Fruit fly (Drosophila melanogaster): ENCODE measurements around the gene RpL23A.

RpL23A gene

dm6 chr3L:1683091-1683490 is 14.6 kb upstream of the RpL23A start:
- TF ChIP-seq Smox (GFP tag; optimal IDR thresholded peaks at IDR 0.05) (peak; percentile 63), Eip93F (GFP tag; optimal IDR thresholded peaks at IDR 0.05) (no peak), Sox14 (GFP tag; optimal IDR thresholded peaks at IDR 0.05) (peak; percentile 55), CG1621 (tag; optimal IDR thresholded peaks at IDR 0.05) (peak; percentile 59), salr (GFP tag; optimal IDR thresholded peaks at IDR 0.05) (peak; percentile 30 to 41), CG15336 (GFP tag; IDR thresholded peaks at IDR 0.05) (no peak), CG6276 (GFP tag; optimal IDR thresholded peaks at IDR 0.05) (no peak), pdm3 (GFP tag; optimal IDR thresholded peaks at IDR 0.05) (peak; percentile 47), Hr39 (GFP tag; optimal IDR thresholded peaks at IDR 0.05) (peak; percentile 62), fd85E (GFP tag; optimal IDR thresholded peaks at IDR 0.05) (no peak), ss (GFP tag; optimal IDR thresholded peaks at IDR 0.05) (peak; percentile 44 to 66), Eip75B (GFP tag; optimal IDR thresholded peaks at IDR 0.05) (peak; percentile 55), fd59A (GFP tag; optimal IDR thresholded peaks at IDR 0.05) (peak; percentile 66), CG7368 (GFP tag; optimal IDR thresholded peaks at IDR 0.05) (peak; percentile 46), CG8119 (GFP tag; IDR thresholded peaks at IDR 0.05) (peak; percentile 53; the same call in 1 of the 3 replicates), Met (GFP tag; optimal IDR thresholded peaks at IDR 0.05) (peak; percentile 69), net (GFP tag; optimal IDR thresholded peaks at IDR 0.05) (peak; percentile 40), CG6163 (GFP tag; IDR thresholded peaks at IDR 0.05) (peak; percentile 87), lz (GFP tag; optimal IDR thresholded peaks at IDR 0.05) (peak; percentile 62), CG32006 (GFP tag; optimal IDR thresholded peaks at IDR 0.05) (peak; percentile 36), CG3032 (tag; optimal IDR thresholded peaks at IDR 0.05) (peak; percentile 78), esn (GFP tag; optimal IDR thresholded peaks at IDR 0.05) (peak; percentile 72), cyc (GFP tag; optimal IDR thresholded peaks at IDR 0.05) (peak; percentile 62), CG10631 (GFP tag; optimal IDR thresholded peaks at IDR 0.05) (peak; percentile 68), CG6792 (GFP tag; optimal IDR thresholded peaks at IDR 0.05) (peak; percentile 66), spab (GFP tag; optimal IDR thresholded peaks at IDR 0.05) (peak; percentile 68), CG11762 (GFP tag; optimal IDR thresholded peaks at IDR 0.05; ENCODE audit: insufficient read depth) (peak; percentile 9), Ets21C (GFP tag; optimal IDR thresholded peaks at IDR 0.05) (peak; percentile 39), vri (GFP tag; optimal IDR thresholded peaks at IDR 0.05) (peak; percentile 40), CG6854 (GFP tag; optimal IDR thresholded peaks at IDR 0.05) (no peak), dac (GFP tag; optimal IDR thresholded peaks at IDR 0.05) (no peak), eg (GFP tag; IDR thresholded peaks at IDR 0.05) (peak; percentile 62), Hr38 (GFP tag; optimal IDR thresholded peaks at IDR 0.05) (no peak), topi (GFP tag; optimal IDR thresholded peaks at IDR 0.05) (peak; percentile 63), CG3919 (GFP tag; optimal IDR thresholded peaks at IDR 0.05) (peak; percentile 58), Lpt (GFP tag; optimal IDR thresholded peaks at IDR 0.05) (no peak), Eip78C (GFP tag) (peak; percentile 84), CG8319 (GFP tag; optimal IDR thresholded peaks at IDR 0.05) (peak; percentile 25), Gug (GFP tag; IDR thresholded peaks at IDR 0.05) (peak; percentile 46; the same call in 1 of the 2 replicates), CG11294 (GFP tag; IDR thresholded peaks at IDR 0.05) (0 out of 2 replicates have a peak, but pooled peaks have one; percentile 17), CG16779 (tag; optimal IDR thresholded peaks at IDR 0.05) (no peak), OdsH (GFP tag; optimal IDR thresholded peaks at IDR 0.05) (peak; percentile 49), dsx (GFP tag; optimal IDR thresholded peaks at IDR 0.05; ENCODE audit: poor library complexity, severe bottlenecking) (peak; percentile 61), CG10669 (GFP tag; optimal IDR thresholded peaks at IDR 0.05) (peak; percentile 77), svp (GFP tag) (peak; percentile 89), CG6808 (GFP tag; optimal IDR thresholded peaks at IDR 0.05) (peak; percentile 74), CG4318 (GFP tag; optimal IDR thresholded peaks at IDR 0.05) (no peak), Sox102F (GFP tag; optimal IDR thresholded peaks at IDR 0.05) (peak; percentile 41), CG9139 (GFP tag; optimal IDR thresholded peaks at IDR 0.05) (peak; percentile 62), CG8632 (GFP tag; optimal IDR thresholded peaks at IDR 0.05) (peak; percentile 36), Ets96B (tag; optimal IDR thresholded peaks at IDR 0.05) (peak; percentile 73), CG31627 (GFP tag; optimal IDR thresholded peaks at IDR 0.05) (peak; percentile 66)

All from whole organism, prepupa.